Fruit fly (Drosophila melanogaster) whole organism, embryonic: ENCODE measurements around the gene esg.

Experiments used
- CG10462 ChIP-seq: fragments of 200-800 bp; sonication (Bioruptor generic); optimal IDR thresholded peaks from 2 replicates; lab custom pipeline; 2016; ENCODE audit warnings: missing biosample characterization, missing genetic modification characterization
- CG10959 ChIP-seq: fragments of 200-800 bp; sonication (Bioruptor generic); IDR thresholded peaks from 2 replicates; pipeline ENCODE4 v1.3.6; 2022; ENCODE audit warnings: missing biosample characterization, missing genetic modification characterization
- CG15479 ChIP-seq: fragments of 200-800 bp; sonication (Bioruptor generic); optimal IDR thresholded peaks from 3 replicates; lab custom pipeline; 2019; ENCODE audit warnings: missing biosample characterization, mild to moderate bottlenecking, missing genetic modification characterization, moderate library complexity
- Dref ChIP-seq: fragments of 200-800 bp; sonication (Bioruptor generic); IDR thresholded peaks from 2 replicates; pipeline ENCODE4 v1.3.6; 2022; ENCODE audit warnings: missing biosample characterization, missing genetic modification characterization
- Poxn ChIP-seq: fragments of 200-800 bp; sonication (Bioruptor generic); IDR thresholded peaks from 2 replicates; pipeline ENCODE4 v1.3.6; 2022; ENCODE audit warnings: missing biosample characterization, missing genetic modification characterization
- Rfx ChIP-seq: fragments of 200-800 bp; sonication (Bioruptor generic); IDR thresholded peaks from 2 replicates; pipeline ENCODE4 v1.3.6; 2022; ENCODE audit warnings: missing biosample characterization, missing genetic modification characterization
- al ChIP-seq: fragments of 200-800 bp; sonication (Bioruptor generic); IDR thresholded peaks from 2 replicates; pipeline ENCODE4 v1.3.6; 2022; ENCODE audit warnings: missing biosample characterization, missing genetic modification characterization
- dati ChIP-seq: fragments of 200-800 bp; sonication (Bioruptor generic); IDR thresholded peaks from 2 replicates; pipeline ENCODE4 v1.3.6; 2022; ENCODE audit warnings: missing biosample characterization, missing genetic modification characterization
- exex ChIP-seq: fragments of 200-800 bp; sonication (Bioruptor generic); optimal IDR thresholded peaks from 4 replicates; lab custom pipeline; 2018; ENCODE audit warnings: missing biosample characterization, mild to moderate bottlenecking, missing genetic modification characterization, moderate library complexity
- her ChIP-seq: fragments of 200-800 bp; sonication (Bioruptor generic); optimal IDR thresholded peaks from 2 replicates; lab custom pipeline; 2016; ENCODE audit warnings: missing biosample characterization, missing genetic modification characterization
- pita ChIP-seq: fragments of 200-800 bp; sonication (Bioruptor generic); optimal IDR thresholded peaks from 2 replicates; lab custom pipeline; 2017; ENCODE audit warnings: missing biosample characterization, mild to moderate bottlenecking, missing genetic modification characterization
- twi ChIP-seq: fragments of 200-800 bp; optimal IDR thresholded peaks from 2 replicates; lab custom pipeline; 2019; ENCODE audit warnings: missing biosample characterization, mild to moderate bottlenecking, missing genetic modification characterization, moderate library complexity

- TF ChIP-seq Poxn (GFP tag; lab: Robert Waterston, UW), result no peak
- no peak for TF ChIP-seq al (GFP tag; lab: Robert Waterston, UW)
- no peak for TF ChIP-seq CG10462 (GFP tag; lab: Kevin White, UChicago)
- TF ChIP-seq Dref (GFP tag; lab: Robert Waterston, UW), result no peak
- no peak for TF ChIP-seq Rfx
- TF ChIP-seq CG15479 (GFP tag; lab: Kevin White, UChicago), result no peak
- no peak for TF ChIP-seq exex (tag; lab: Kevin White, UChicago)
- no peak for TF ChIP-seq her (GFP tag; lab: Kevin White, UChicago)
- TF ChIP-seq dati (GFP tag; lab: Robert Waterston, UW), result no peak
- no peak for TF ChIP-seq CG10959 (GFP tag; lab: Robert Waterston, UW)
- no peak for TF ChIP-seq twi (tag; lab: Kevin White, UChicago)
- TF ChIP-seq pita (GFP tag; lab: Kevin White, UChicago), result no peak
These were observed 30.4 kb downstream of the esg start for dm6 chr2L:15364026-15364425.
